Fruit fly (Drosophila melanogaster) whole organism, embryonic: ENCODE results near the gene Tim17a2.

Experiments used
- CG10209 ChIP-seq: fragments of 200-800 bp; sonication (Bioruptor generic); optimal IDR thresholded peaks from 3 replicates; lab custom pipeline; 2017; ENCODE audit warnings: missing biosample characterization, mild to moderate bottlenecking, missing genetic modification characterization, missing genetic modification reagents
- CG10267 ChIP-seq: fragments of 200-800 bp; sonication (Bioruptor generic); optimal IDR thresholded peaks from 2 replicates; lab custom pipeline; 2018; ENCODE audit warnings: missing biosample characterization, mild to moderate bottlenecking, missing genetic modification characterization, moderate library complexity
- CG11504 ChIP-seq: fragments of 200-800 bp; sonication (Bioruptor generic); optimal IDR thresholded peaks from 3 replicates; lab custom pipeline; 2019; ENCODE audit warnings: missing biosample characterization, mild to moderate bottlenecking, missing genetic modification characterization, moderate library complexity
- CG11560 ChIP-seq: fragments of 200-800 bp; sonication (Bioruptor generic); IDR thresholded peaks from 3 replicates; pipeline ENCODE4 v1.3.6; 2022; ENCODE audit warnings: missing biosample characterization, missing genetic modification characterization
- CG11723 ChIP-seq: fragments of 200-800 bp; sonication (Bioruptor generic); optimal IDR thresholded peaks from 2 replicates; lab custom pipeline; 2017; ENCODE audit warnings: missing biosample characterization, mild to moderate bottlenecking, missing genetic modification characterization
- CG12104 ChIP-seq: fragments of 200-800 bp; sonication (Bioruptor generic); optimal IDR thresholded peaks from 3 replicates; lab custom pipeline; 2016; ENCODE audit warnings: missing biosample characterization, missing genetic modification characterization
- CG12299 ChIP-seq: fragments of 200-800 bp; sonication (Bioruptor generic); optimal IDR thresholded peaks from 2 replicates; lab custom pipeline; 2018; ENCODE audit warnings: missing biosample characterization, mild to moderate bottlenecking, missing genetic modification characterization
- CG1233 ChIP-seq: fragments of 200-800 bp; sonication (Bioruptor generic); optimal IDR thresholded peaks from 4 replicates; lab custom pipeline; 2018; ENCODE audit warnings: missing biosample characterization, mild to moderate bottlenecking, missing genetic modification characterization
- CG14965 ChIP-seq: fragments of 200-800 bp; sonication (Bioruptor generic); optimal IDR thresholded peaks from 2 replicates; lab custom pipeline; 2016; ENCODE audit warnings: missing biosample characterization, missing genetic modification characterization, borderline replicate concordance
- CG16779 ChIP-seq: fragments of 200-800 bp; sonication (Bioruptor generic); IDR thresholded peaks from 2 replicates; pipeline ENCODE4 v1.3.6; 2022; ENCODE audit warnings: missing biosample characterization, missing genetic modification characterization
- CG17612 ChIP-seq: fragments of 200-800 bp; sonication (Bioruptor generic); IDR thresholded peaks from 2 replicates; pipeline ENCODE4 v1.3.6; 2022; ENCODE audit warnings: missing biosample characterization, missing genetic modification characterization
- CG17802 ChIP-seq: fragments of 200-800 bp; sonication (Bioruptor generic); optimal IDR thresholded peaks from 2 replicates; lab custom pipeline; 2018; ENCODE audit warnings: missing biosample characterization, mild to moderate bottlenecking, missing genetic modification characterization, moderate library complexity
- CG17829 ChIP-seq: fragments of 200-800 bp; optimal IDR thresholded peaks from 2 replicates; lab custom pipeline; 2019; ENCODE audit warnings: missing biosample characterization, mild to moderate bottlenecking, missing genetic modification characterization, moderate library complexity
- CG18011 ChIP-seq: fragments of 200-800 bp; sonication (Bioruptor generic); optimal IDR thresholded peaks from 2 replicates; lab custom pipeline; 2017; ENCODE audit warnings: missing biosample characterization, missing genetic modification characterization, mild to moderate bottlenecking, moderate library complexity, missing genotype
- CG2875 ChIP-seq: fragments of 200-800 bp; sonication (Bioruptor generic); optimal IDR thresholded peaks from 2 replicates; lab custom pipeline; 2017; ENCODE audit warnings: missing biosample characterization, mild to moderate bottlenecking, missing genetic modification characterization, missing genetic modification reagents
- CG3163 ChIP-seq: fragments of 200-800 bp; sonication (Bioruptor generic); optimal IDR thresholded peaks from 3 replicates; lab custom pipeline; 2016; ENCODE audit warnings: missing biosample characterization, missing genetic modification characterization
- CG4707 ChIP-seq: fragments of 200-800 bp; sonication (Bioruptor generic); optimal IDR thresholded peaks from 2 replicates; lab custom pipeline; 2018; ENCODE audit warnings: missing biosample characterization, mild to moderate bottlenecking, missing genetic modification characterization, moderate library complexity
- CG6813 ChIP-seq: fragments of 200-800 bp; sonication (Bioruptor generic); optimal IDR thresholded peaks from 2 replicates; lab custom pipeline; 2017; ENCODE audit warnings: missing biosample characterization, missing genetic modification characterization, mild to moderate bottlenecking, moderate library complexity, missing genetic modification reagents
- CG8089 ChIP-seq: fragments of 200-800 bp; sonication (Bioruptor generic); optimal IDR thresholded peaks from 3 replicates; lab custom pipeline; 2016; ENCODE audit warnings: missing biosample characterization, missing genetic modification characterization
- CG8944 ChIP-seq: fragments of 200-800 bp; sonication (Bioruptor generic); optimal IDR thresholded peaks from 3 replicates; lab custom pipeline; 2016; ENCODE audit warnings: missing biosample characterization, missing genetic modification characterization
- CG9932 ChIP-seq: fragments of 200-800 bp; sonication (Bioruptor generic); IDR thresholded peaks from 2 replicates; pipeline ENCODE4 v1.3.6; 2022; ENCODE audit warnings: missing biosample characterization, missing genetic modification characterization
- Dref ChIP-seq: fragments of 200-800 bp; sonication (Bioruptor generic); IDR thresholded peaks from 2 replicates; pipeline ENCODE4 v1.3.6; 2022; ENCODE audit warnings: missing biosample characterization, missing genetic modification characterization
- Hmx ChIP-seq: fragments of 200-800 bp; sonication (Bioruptor generic); optimal IDR thresholded peaks from 2 replicates; lab custom pipeline; 2016; ENCODE audit warnings: missing biosample characterization, missing genetic modification characterization
- Lpt ChIP-seq: fragments of >200 bp; optimal IDR thresholded peaks from 2 replicates; lab custom pipeline; 2018; ENCODE audit warnings: missing biosample characterization, missing genetic modification characterization
- MESR4 ChIP-seq: fragments of 200-800 bp; sonication (Bioruptor generic); optimal IDR thresholded peaks from 2 replicates; lab custom pipeline; 2018; ENCODE audit warnings: missing biosample characterization, mild to moderate bottlenecking, missing genetic modification characterization, moderate library complexity
- NC2α ChIP-seq: fragments of 200-800 bp; sonication (Bioruptor generic); optimal IDR thresholded peaks from 2 replicates; lab custom pipeline; 2016; ENCODE audit warnings: missing biosample characterization, missing genetic modification characterization
- NFAT ChIP-seq: fragments of 200-800 bp; sonication (Bioruptor generic); IDR thresholded peaks from 2 replicates; pipeline ENCODE4 v1.3.6; 2022; ENCODE audit warnings: missing biosample characterization, missing genetic modification characterization
- Oli ChIP-seq: fragments of 200-800 bp; sonication (Bioruptor generic); optimal IDR thresholded peaks from 2 replicates; lab custom pipeline; 2018; ENCODE audit warnings: missing biosample characterization, mild to moderate bottlenecking, missing genetic modification characterization, moderate library complexity
- Stat92E ChIP-seq, 3 experiments: fragments of >200 bp in 2 of 3; fragments of 200-800 bp in 1 of 3; sonication (Bioruptor generic) in 1 of 3; optimal IDR thresholded peaks; 2 replicates each; lab custom pipeline; 2017 to 2019; ENCODE audit warnings: missing biosample characterization in 3 of 3, missing genetic modification characterization in 3 of 3, mild to moderate bottlenecking in 1 of 3, moderate library complexity in 1 of 3
- Tbp ChIP-seq: fragments of >200 bp; optimal IDR thresholded peaks from 2 replicates; lab custom pipeline; 2018; ENCODE audit warnings: missing biosample characterization, missing genetic modification characterization
- ato ChIP-seq: fragments of 200-800 bp; sonication (Bioruptor generic); IDR thresholded peaks from 2 replicates; pipeline ENCODE4 v1.3.6; 2022; ENCODE audit warnings: missing biosample characterization, missing genetic modification characterization; ENCODE audit not compliant: partially characterized antibody
- bsh ChIP-seq, 2 experiments: fragments of 200-800 bp; sonication (Bioruptor generic); optimal IDR thresholded peaks; 2 replicates each; lab custom pipeline; 2017 to 2018; ENCODE audit warnings: mild to moderate bottlenecking in 2 of 2, missing biosample characterization in 2 of 2, missing genetic modification characterization in 2 of 2, moderate library complexity in 1 of 2
- cad ChIP-seq: fragments of >200 bp; optimal IDR thresholded peaks from 2 replicates; lab custom pipeline; 2017; ENCODE audit warnings: missing biosample characterization, missing genetic modification characterization
- dati ChIP-seq: fragments of 200-800 bp; sonication (Bioruptor generic); IDR thresholded peaks from 2 replicates; pipeline ENCODE4 v1.3.6; 2022; ENCODE audit warnings: missing biosample characterization, missing genetic modification characterization
- dysf ChIP-seq: fragments of 200-800 bp; sonication (Bioruptor generic); IDR thresholded peaks from 3 replicates; pipeline ENCODE4 v1.3.6; 2022; ENCODE audit warnings: missing biosample characterization, missing genetic modification characterization
- en ChIP-seq: fragments of 200-800 bp; sonication (Bioruptor generic); optimal IDR thresholded peaks from 2 replicates; lab custom pipeline; 2016; ENCODE audit warnings: missing biosample characterization, missing genetic modification characterization
- gce ChIP-seq: fragments of 200-800 bp; sonication (Bioruptor generic); IDR thresholded peaks from 3 replicates; pipeline ENCODE4 v1.3.6; 2022; ENCODE audit warnings: missing biosample characterization, missing genetic modification characterization
- gcm ChIP-seq: fragments of 200-800 bp; sonication (Bioruptor generic); optimal IDR thresholded peaks from 2 replicates; lab custom pipeline; 2019; ENCODE audit warnings: missing biosample characterization, mild to moderate bottlenecking, missing genetic modification characterization, moderate library complexity
- gcm2 ChIP-seq: fragments of 200-800 bp; sonication (Bioruptor generic); optimal IDR thresholded peaks from 2 replicates; lab custom pipeline; 2016; ENCODE audit warnings: missing biosample characterization, missing genetic modification characterization
- gro ChIP-seq: fragments of 200-800 bp; sonication (Bioruptor generic); optimal IDR thresholded peaks from 2 replicates; lab custom pipeline; 2016; ENCODE audit warnings: missing biosample characterization, missing genetic modification characterization
- hth ChIP-seq: fragments of >200 bp; optimal IDR thresholded peaks from 2 replicates; lab custom pipeline; 2017; ENCODE audit warnings: inconsistent platforms
- insv ChIP-seq, 2 experiments: fragments of 200-800 bp; sonication (Bioruptor generic); optimal IDR thresholded peaks; 3 replicates each; lab custom pipeline; 2016 to 2018; ENCODE audit warnings: missing biosample characterization in 2 of 2, missing genetic modification characterization in 2 of 2
- lab ChIP-seq: fragments of 200-800 bp; sonication (Bioruptor generic); optimal IDR thresholded peaks from 3 replicates; lab custom pipeline; 2017; ENCODE audit warnings: missing biosample characterization, missing genetic modification characterization, mild to moderate bottlenecking, moderate library complexity, missing genetic modification reagents
- nom ChIP-seq: fragments of 200-800 bp; sonication (Bioruptor generic); optimal IDR thresholded peaks from 2 replicates; lab custom pipeline; 2017; ENCODE audit warnings: missing biosample characterization, missing genetic modification characterization, mild to moderate bottlenecking, moderate library complexity, missing genetic modification reagents
- shn ChIP-seq: fragments of 200-800 bp; sonication (Bioruptor generic); optimal IDR thresholded peaks from 3 replicates; lab custom pipeline; 2016; ENCODE audit warnings: missing biosample characterization, missing genetic modification characterization
- sima ChIP-seq: fragments of 200-800 bp; sonication (Bioruptor generic); optimal IDR thresholded peaks from 2 replicates; lab custom pipeline; 2016; ENCODE audit warnings: missing biosample characterization, missing genetic modification characterization
- unc-4 ChIP-seq: fragments of 200-800 bp; sonication (Bioruptor generic); IDR thresholded peaks from 2 replicates; pipeline ENCODE4 v1.3.6; 2022; ENCODE audit warnings: missing biosample characterization, missing genetic modification characterization; ENCODE audit not compliant: partially characterized antibody
- wdn ChIP-seq: fragments of 200-800 bp; sonication (Bioruptor generic); IDR thresholded peaks from 2 replicates; pipeline ENCODE4 v1.3.6; 2022; ENCODE audit warnings: missing biosample characterization, missing genetic modification characterization
- zfh2 ChIP-seq: fragments of 200-800 bp; sonication (Bioruptor generic); optimal IDR thresholded peaks from 2 replicates; lab custom pipeline; 2016; ENCODE audit warnings: missing biosample characterization, missing genetic modification characterization

Gene Tim17a2

dm6 chr3R:5256462-5257146 lies 5.9 kb downstream of the Tim17a2 start, which contains the start of the genes Enoph and Hph (continued):
- peak in 1 of 2 experiments; percentile 30 for TF ChIP-seq insv (GFP tag; optimal IDR thresholded peaks at IDR 0.05; lab: Kevin White, UChicago)
- TF ChIP-seq en (GFP tag; lab: Kevin White, UChicago), result no peak
- TF ChIP-seq CG18011 (GFP tag; lab: Kevin White, UChicago), result no peak
- TF ChIP-seq CG11504, result peak; percentile 73
- no peak for TF ChIP-seq NC2α (GFP tag; lab: Kevin White, UChicago)
- TF ChIP-seq CG1233 (GFP tag; lab: Kevin White, UChicago), result peak; percentile 38
- no peak for TF ChIP-seq CG6813 (GFP tag; lab: Kevin White, UChicago)
- TF ChIP-seq CG17802 (tag; lab: Kevin White, UChicago), result no peak
- TF ChIP-seq CG8089, result no peak
- peak; percentile 73 for TF ChIP-seq dysf (GFP tag; lab: Robert Waterston, UW)
- no peak for TF ChIP-seq MESR4
- TF ChIP-seq CG4707 (GFP tag; lab: Kevin White, UChicago), result no peak
- TF ChIP-seq Hmx (GFP tag; lab: Kevin White, UChicago), result no peak
- TF ChIP-seq CG11560, result peak; percentile 50; the same call in 1 of the 3 replicates
- peak; percentile 57 for TF ChIP-seq CG12104 (GFP tag; lab: Kevin White, UChicago)
- TF ChIP-seq shn, result peak; percentile 13
- TF ChIP-seq gcm (GFP tag; lab: Kevin White, UChicago), result peak; percentile 41
- TF ChIP-seq Dref (GFP tag; lab: Robert Waterston, UW), result peak; percentile 88
- TF ChIP-seq dati (GFP tag; lab: Robert Waterston, UW), result no peak
- TF ChIP-seq sima, result no peak
- peak in 1 of 2 experiments; percentile 39 for TF ChIP-seq bsh (GFP tag; optimal IDR thresholded peaks at IDR 0.05; lab: Kevin White, UChicago)
- peak; percentile 66 for TF ChIP-seq ato (GFP tag; lab: Robert Waterston, UW)
- no peak for TF ChIP-seq Stat92E (GFP tag; optimal IDR thresholded peaks at IDR 0.05; lab: Kevin White, UChicago)
- peak; percentile 75 for TF ChIP-seq CG17829 (tag; lab: Kevin White, UChicago)
- peak; percentile 30 for TF ChIP-seq CG12299
- peak; percentile 68 for TF ChIP-seq zfh2 (GFP tag; lab: Kevin White, UChicago)
- peak; percentile 71; the same call in 1 of the 2 replicates for TF ChIP-seq unc-4 (GFP tag; lab: Robert Waterston, UW)
- TF ChIP-seq CG17612 (GFP tag; lab: Robert Waterston, UW), result no peak
- TF ChIP-seq CG11723, result peak; percentile 39
- no peak for TF ChIP-seq cad (GFP tag; lab: Kevin White, UChicago)
- TF ChIP-seq Oli (tag; lab: Kevin White, UChicago), result peak; percentile 27
- peak; percentile 14 for TF ChIP-seq CG3163 (GFP tag; lab: Kevin White, UChicago)
- TF ChIP-seq hth, result no peak
- TF ChIP-seq CG9932 (GFP tag; lab: Robert Waterston, UW), result peak; percentile 82
- TF ChIP-seq gro (GFP tag; lab: Kevin White, UChicago), result peak; percentile 5
- no peak for TF ChIP-seq Lpt (GFP tag; lab: Kevin White, UChicago)
- 0 out of 3 replicates have a peak, but pooled peaks have one; percentile 41 for TF ChIP-seq gce (GFP tag; lab: Robert Waterston, UW)
- peak; percentile 67 for TF ChIP-seq CG10209 (GFP tag; lab: Kevin White, UChicago)
- peak; percentile 62 for TF ChIP-seq lab (GFP tag; lab: Kevin White, UChicago)
- peak; percentile 37 for TF ChIP-seq CG8944 (GFP tag; lab: Kevin White, UChicago)
- TF ChIP-seq nom (GFP tag; lab: Kevin White, UChicago), result no peak
- no peak for TF ChIP-seq Tbp (GFP tag; lab: Kevin White, UChicago)
- TF ChIP-seq CG14965, result no peak
- peak; percentile 90 for TF ChIP-seq CG10267
- TF ChIP-seq wdn (GFP tag; lab: Robert Waterston, UW), result peak; percentile 29; the same call in 1 of the 2 replicates
- TF ChIP-seq NFAT (GFP tag; lab: Robert Waterston, UW), result peak; percentile 38; the same call in 1 of the 2 replicates
- TF ChIP-seq CG2875, result no peak
- 0 out of 2 replicates have a peak, but pooled peaks have one; percentile 23 for TF ChIP-seq CG16779 (GFP tag; lab: Robert Waterston, UW)
- peak; percentile 40 for TF ChIP-seq gcm2
